Worm (Caenorhabditis elegans): ENCODE measurements around the gene syx-5.

DNA sequence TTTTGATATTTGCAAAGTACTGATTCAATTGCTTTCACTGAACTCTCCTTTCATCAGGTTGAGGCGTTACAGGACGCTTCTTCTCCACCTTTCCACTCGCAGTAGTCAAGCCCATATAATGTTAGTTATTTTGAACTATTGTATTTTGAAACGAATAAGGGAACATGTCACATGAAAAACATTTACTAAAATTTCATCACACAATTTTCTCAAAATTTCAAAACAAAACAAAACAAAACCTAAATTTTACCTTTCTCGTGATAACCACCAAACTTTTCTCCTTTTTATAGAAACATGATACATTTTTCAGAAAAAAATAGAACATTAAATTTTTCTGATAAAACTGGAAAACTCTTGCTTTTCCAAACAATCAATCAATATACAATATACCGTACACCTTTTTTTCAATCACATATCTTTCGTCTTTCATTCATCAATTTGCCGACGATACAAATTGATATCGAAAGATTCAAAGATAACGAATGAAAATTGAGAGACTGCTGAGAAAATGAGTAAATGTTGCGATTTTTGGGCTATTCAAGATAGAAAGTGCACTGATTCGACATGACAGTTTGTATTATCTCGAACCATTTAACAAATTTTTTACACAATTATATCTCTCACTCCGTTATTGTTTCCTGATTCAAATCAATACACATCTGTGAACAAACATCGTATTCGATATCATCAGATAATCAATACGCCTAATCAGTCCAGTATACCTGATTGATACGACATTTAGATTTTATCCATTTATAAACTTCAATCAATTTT lies 36.6 kb downstream of the syx-5 start:
- TF ChIP-seq ref-1 (GFP tag; conservative IDR thresholded peaks at IDR 0.05) (no peak), tab-1 (GFP tag; IDR thresholded peaks at IDR 0.05) (no peak), ztf-23 (GFP tag; IDR thresholded peaks at IDR 0.05) (no peak), cog-1 (tag; optimal IDR thresholded peaks at IDR 0.05) (no peak), flt-1 (GFP tag; IDR thresholded peaks at IDR 0.05) (no peak), T22C8.4 (GFP tag; IDR thresholded peaks at IDR 0.05) (no peak), klf-2 (GFP tag; conservative IDR thresholded peaks at IDR 0.05) (no peak), ztf-29 (GFP tag; IDR thresholded peaks at IDR 0.05) (no peak), med-1 (GFP tag; optimal IDR thresholded peaks at IDR 0.05; ENCODE audit: insufficient read depth) (no peak)

All from whole organism, midembryonic.